Fruit fly (Drosophila melanogaster): ENCODE results near the gene CG4360.

The CG4360 gene

DNA sequence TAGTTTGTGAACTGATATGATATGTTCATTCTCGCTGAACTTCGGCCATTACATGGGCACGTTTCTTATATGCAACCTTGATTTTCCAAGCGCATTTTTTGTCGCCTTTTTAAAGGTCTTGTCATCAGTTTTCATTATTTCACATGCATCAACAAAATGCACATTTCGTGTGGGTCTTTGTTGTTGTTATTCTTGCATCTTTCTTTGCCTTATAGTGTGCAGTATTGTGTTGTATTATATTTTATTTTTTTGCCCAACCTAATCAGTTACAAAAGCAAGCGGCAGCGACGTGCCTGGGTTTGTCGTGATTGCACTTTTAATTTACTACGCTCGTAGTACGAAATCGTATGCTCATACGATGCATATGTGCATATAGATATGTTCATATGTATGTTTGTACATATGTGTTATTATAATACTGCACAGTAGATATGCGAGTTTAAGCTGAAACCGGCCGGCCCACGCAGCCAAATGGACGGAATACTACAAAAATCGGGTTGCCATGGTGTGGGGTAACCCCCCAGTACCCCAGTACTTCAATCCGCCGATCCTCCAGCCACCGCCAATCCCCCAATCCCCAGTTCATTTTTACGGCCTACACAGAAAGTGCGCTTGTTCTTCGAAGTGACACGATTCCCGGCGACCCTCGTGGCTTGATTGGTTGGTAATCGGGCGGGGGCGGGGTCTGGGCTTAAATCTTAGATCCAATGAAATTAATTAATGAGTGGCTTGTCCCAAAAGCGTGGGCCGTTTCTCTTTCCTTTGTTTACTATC lies 53.1 kb downstream of the CG4360 start:
- TF ChIP-seq CG3163 (GFP tag; optimal IDR thresholded peaks at IDR 0.05) (no peak), CG12769 (tag; optimal IDR thresholded peaks at IDR 0.05) (peak; percentile 66), ken (GFP tag; IDR thresholded peaks at IDR 0.05) (0 out of 3 replicates have a peak, but pooled peaks have one; percentile 11), Awh (GFP tag; IDR thresholded peaks at IDR 0.05) (peak; percentile 91), chinmo (GFP tag; IDR thresholded peaks at IDR 0.05; ENCODE audit: partially characterized antibody) (0 out of 4 replicates have a peak, but pooled peaks have one; percentile 51), oc (tag; optimal IDR thresholded peaks at IDR 0.05) (peak; percentile 67), Nf-YC (tag; optimal IDR thresholded peaks at IDR 0.05) (peak; percentile 2), ab (GFP tag; optimal IDR thresholded peaks at IDR 0.05) (no peak), CG13894 (tag; optimal IDR thresholded peaks at IDR 0.05) (peak; percentile 28), shn (GFP tag; optimal IDR thresholded peaks at IDR 0.05) (no peak), sr (GFP tag; IDR thresholded peaks at IDR 0.05) (peak; percentile 86; the same call in 2 of the 3 replicates), abd-A (tag; optimal IDR thresholded peaks at IDR 0.05) (peak; percentile 51), Nf-YB (GFP tag; optimal IDR thresholded peaks at IDR 0.05) (peak; percentile 1), crol (GFP tag; IDR thresholded peaks at IDR 0.05) (peak; percentile 54), kni (GFP tag; optimal IDR thresholded peaks at IDR 0.05) (peak; percentile 18)

Data from whole organism, embryonic.